Worm (Caenorhabditis elegans) whole organism, mixed stage, embryonic: ENCODE measurements around the gene nhr-51.

Experiments used
- nhr-237 ChIP-seq: fragments of 150-350 bp; optimal IDR thresholded peaks from 2 replicates; lab custom pipeline; 2014; ENCODE audit warnings: missing biosample characterization, missing genetic modification characterization
- snpc-4 ChIP-seq: fragments of 150-350 bp; optimal IDR thresholded peaks from 2 replicates; lab custom pipeline; 2014; ENCODE audit warnings: missing biosample characterization, missing genetic modification characterization
- tbx-8 ChIP-seq: fragments of 200-800 bp; sonication (Bioruptor generic); optimal IDR thresholded peaks from 2 replicates; lab custom pipeline; 2018; ENCODE audit warnings: mild to moderate bottlenecking, missing genetic modification characterization, moderate library complexity, missing compliant biosample characterization
- unc-39 ChIP-seq: fragments of 150-350 bp; optimal IDR thresholded peaks from 2 replicates; lab custom pipeline; 2014; ENCODE audit warnings: missing biosample characterization, missing genetic modification characterization
- ztf-11 ChIP-seq: fragments of 150-350 bp; optimal IDR thresholded peaks from 2 replicates; lab custom pipeline; 2014; ENCODE audit warnings: missing biosample characterization, missing genetic modification characterization

- TF ChIP-seq ztf-11 (tag; lab: Kevin White, UChicago) (no peak), tbx-8 (GFP tag; lab: Kevin White, UChicago) (no peak), snpc-4 (no peak), nhr-237 (tag; lab: Kevin White, UChicago) (no peak), unc-39 (tag; lab: Kevin White, UChicago) (no peak)
Observed at ce11 chrV:15699799-15700198, 26.0 kb downstream of the nhr-51 start, which contains the start of gene nhr-199.
